Worm (Caenorhabditis elegans): ENCODE data around the gene col-40.

Gene col-40

DNA sequence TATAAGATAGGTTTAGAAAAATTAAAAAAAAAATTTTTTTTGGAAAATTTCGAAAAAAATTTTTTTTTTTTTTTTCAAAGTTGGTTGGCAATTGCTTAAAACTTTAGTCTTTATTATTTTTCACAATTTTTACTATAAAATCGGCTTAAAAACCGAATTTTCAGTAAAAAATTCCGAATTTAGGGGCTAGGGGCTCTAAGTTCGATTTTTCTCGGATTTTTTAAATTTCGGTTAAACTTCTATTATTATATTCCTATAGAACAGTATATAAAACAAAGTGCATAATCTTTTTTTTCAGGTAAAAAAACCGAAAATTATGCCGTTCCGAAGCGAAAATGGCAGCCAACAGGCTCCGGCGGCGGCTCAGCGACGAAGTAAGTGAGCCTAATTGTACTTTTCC, 29.7 kb upstream of the col-40 start, which contains the start of gene pod-2:
Gene pod-2, plus strand, starts transcription at position 301 of the 400 bp plus-strand sequence.
- TF ChIP-seq ref-1 (GFP tag; conservative IDR thresholded peaks at IDR 0.05) (no peak), T22C8.4 (GFP tag; IDR thresholded peaks at IDR 0.05) (no peak), ztf-29 (GFP tag; IDR thresholded peaks at IDR 0.05) (no peak), klf-2 (GFP tag; conservative IDR thresholded peaks at IDR 0.05) (no peak), ztf-23 (GFP tag; IDR thresholded peaks at IDR 0.05) (no peak), med-1 (GFP tag; optimal IDR thresholded peaks at IDR 0.05; ENCODE audit: insufficient read depth) (no peak), cog-1 (tag; optimal IDR thresholded peaks at IDR 0.05) (no peak), flt-1 (GFP tag; IDR thresholded peaks at IDR 0.05) (no peak)

ce11 chrII:1134314-1135108, 27.7 kb upstream of the col-40 start:
- 0 out of 2 replicates have a peak, but pooled peaks have one; percentile 44 for TF ChIP-seq flt-1 (GFP tag; IDR thresholded peaks at IDR 0.05)
- TF ChIP-seq T22C8.4 (GFP tag; IDR thresholded peaks at IDR 0.05), result 0 out of 2 replicates have a peak, but pooled peaks have one; percentile 7
- peak; percentile 5 for TF ChIP-seq cog-1 (tag; optimal IDR thresholded peaks at IDR 0.05)
- 0 out of 2 replicates have a peak, but pooled peaks have one; percentile 42 for TF ChIP-seq klf-2 (GFP tag; conservative IDR thresholded peaks at IDR 0.05)
- TF ChIP-seq ztf-23 (GFP tag; IDR thresholded peaks at IDR 0.05), result peak; percentile 62; the same call in 1 of the 2 replicates

ce11 chrII:1133295-1133694, 26.5 kb upstream of the col-40 start:
- TF ChIP-seq flt-1 (GFP tag; IDR thresholded peaks at IDR 0.05) (no peak), ztf-29 (GFP tag; IDR thresholded peaks at IDR 0.05) (no peak), ref-1 (GFP tag; conservative IDR thresholded peaks at IDR 0.05) (no peak), tab-1 (GFP tag; IDR thresholded peaks at IDR 0.05) (no peak), ztf-23 (GFP tag; IDR thresholded peaks at IDR 0.05) (no peak), T22C8.4 (GFP tag; IDR thresholded peaks at IDR 0.05) (no peak), med-1 (GFP tag; optimal IDR thresholded peaks at IDR 0.05; ENCODE audit: insufficient read depth) (no peak), cog-1 (tag; optimal IDR thresholded peaks at IDR 0.05) (no peak), klf-2 (GFP tag; conservative IDR thresholded peaks at IDR 0.05) (no peak)

DNA sequence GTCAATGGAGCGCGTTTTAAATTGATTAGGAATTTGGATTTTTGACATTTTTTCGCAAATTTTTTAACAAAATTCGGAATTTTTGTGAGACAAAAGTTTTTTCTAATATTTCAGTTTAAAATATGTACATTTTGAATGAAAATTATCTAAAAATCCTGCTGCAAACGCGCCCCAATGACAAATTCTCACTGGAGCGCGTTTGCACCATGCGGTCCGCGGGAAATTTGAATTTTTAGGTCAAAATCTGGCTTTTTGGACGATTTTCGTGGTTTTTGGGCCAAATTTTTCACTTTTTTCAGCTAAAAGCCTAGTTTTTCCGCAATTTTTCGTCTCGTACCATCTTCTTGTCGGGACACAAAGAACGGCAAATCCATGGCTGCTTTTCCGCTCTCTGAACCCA, 26.0 kb upstream of the col-40 start:
- no peak for TF ChIP-seq ref-1 (GFP tag; conservative IDR thresholded peaks at IDR 0.05)
- TF ChIP-seq tab-1 (GFP tag; IDR thresholded peaks at IDR 0.05), result no peak
- TF ChIP-seq T22C8.4 (GFP tag; IDR thresholded peaks at IDR 0.05), result no peak
- TF ChIP-seq flt-1 (GFP tag; IDR thresholded peaks at IDR 0.05), result no peak
- TF ChIP-seq klf-2 (GFP tag; conservative IDR thresholded peaks at IDR 0.05), result no peak
- no peak for TF ChIP-seq cog-1 (tag; optimal IDR thresholded peaks at IDR 0.05)
- no peak for TF ChIP-seq ztf-29 (GFP tag; IDR thresholded peaks at IDR 0.05)
- no peak for TF ChIP-seq med-1 (GFP tag; optimal IDR thresholded peaks at IDR 0.05; ENCODE audit: insufficient read depth)
- no peak for TF ChIP-seq ztf-23 (GFP tag; IDR thresholded peaks at IDR 0.05)

DNA sequence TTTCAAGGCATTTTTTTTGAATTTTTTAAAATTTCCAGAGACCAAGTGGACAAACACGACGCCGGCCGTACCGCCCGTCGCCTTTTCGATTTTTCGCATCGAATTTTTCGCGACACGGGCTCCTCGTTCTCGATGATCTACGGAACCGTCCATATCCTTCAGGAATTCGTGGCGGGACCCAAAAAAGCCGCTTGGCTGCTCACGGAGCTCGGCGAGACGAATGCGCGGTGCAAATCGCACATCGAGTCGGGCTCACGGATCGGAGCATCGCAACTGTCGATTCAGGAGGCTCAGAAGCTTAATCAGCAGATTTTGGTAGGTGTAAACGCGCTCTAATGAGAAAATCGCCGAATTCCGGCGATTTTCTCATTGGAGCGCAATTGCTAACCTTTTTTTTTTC, 25.1 kb upstream of the col-40 start:
- TF ChIP-seq ztf-23 (GFP tag; IDR thresholded peaks at IDR 0.05) (no peak), ref-1 (GFP tag; conservative IDR thresholded peaks at IDR 0.05) (no peak), klf-2 (GFP tag; conservative IDR thresholded peaks at IDR 0.05) (no peak), tab-1 (GFP tag; IDR thresholded peaks at IDR 0.05) (no peak), cog-1 (tag; optimal IDR thresholded peaks at IDR 0.05) (no peak), med-1 (GFP tag; optimal IDR thresholded peaks at IDR 0.05; ENCODE audit: insufficient read depth) (no peak), ztf-29 (GFP tag; IDR thresholded peaks at IDR 0.05) (no peak), T22C8.4 (GFP tag; IDR thresholded peaks at IDR 0.05) (no peak), flt-1 (GFP tag; IDR thresholded peaks at IDR 0.05) (no peak)

- no peak for TF ChIP-seq T22C8.4 (GFP tag; IDR thresholded peaks at IDR 0.05)
- no peak for TF ChIP-seq ref-1 (GFP tag; conservative IDR thresholded peaks at IDR 0.05)
- no peak for TF ChIP-seq med-1 (GFP tag; optimal IDR thresholded peaks at IDR 0.05; ENCODE audit: insufficient read depth)
- TF ChIP-seq tab-1 (GFP tag; IDR thresholded peaks at IDR 0.05), result no peak
- no peak for TF ChIP-seq ztf-23 (GFP tag; IDR thresholded peaks at IDR 0.05)
- no peak for TF ChIP-seq flt-1 (GFP tag; IDR thresholded peaks at IDR 0.05)
- no peak for TF ChIP-seq ztf-29 (GFP tag; IDR thresholded peaks at IDR 0.05)
- no peak for TF ChIP-seq cog-1 (tag; optimal IDR thresholded peaks at IDR 0.05)
Observed at ce11 chrII:1131367-1131766, 24.6 kb upstream of the col-40 start.

ce11 chrII:1130241-1130640, 23.5 kb upstream of the col-40 start:
- no peak for TF ChIP-seq med-1 (GFP tag; optimal IDR thresholded peaks at IDR 0.05; ENCODE audit: insufficient read depth)
- TF ChIP-seq flt-1 (GFP tag; IDR thresholded peaks at IDR 0.05), result no peak
- no peak for TF ChIP-seq klf-2 (GFP tag; conservative IDR thresholded peaks at IDR 0.05)
- TF ChIP-seq ztf-29 (GFP tag; IDR thresholded peaks at IDR 0.05), result no peak
- no peak for TF ChIP-seq ztf-23 (GFP tag; IDR thresholded peaks at IDR 0.05)
- no peak for TF ChIP-seq cog-1 (tag; optimal IDR thresholded peaks at IDR 0.05)

DNA sequence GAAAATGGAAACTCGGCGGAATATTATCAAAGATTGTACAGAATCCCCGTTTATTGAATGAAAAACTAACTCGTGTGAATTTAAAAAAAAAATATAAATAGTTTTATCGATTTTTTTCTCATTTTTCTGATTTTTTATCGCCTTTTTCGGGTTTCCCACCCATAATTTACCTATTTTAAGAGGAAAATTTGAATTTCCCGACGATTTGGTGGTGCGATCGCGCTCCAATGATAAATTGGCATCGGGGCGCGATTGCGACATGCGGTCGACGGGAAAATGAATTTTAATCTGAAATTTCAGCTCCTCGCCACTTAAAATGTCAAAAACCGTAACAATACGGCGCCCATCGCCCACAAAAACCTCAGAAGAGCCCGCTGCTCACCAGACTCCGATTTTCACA, 20.9 kb upstream of the col-40 start, which contains the start of gene taf-6.1:
Gene taf-6.1, plus strand, starts transcription at position 301 of the 400 bp plus-strand sequence.
- TF ChIP-seq ztf-29 (GFP tag; IDR thresholded peaks at IDR 0.05), result no peak
- no peak for TF ChIP-seq flt-1 (GFP tag; IDR thresholded peaks at IDR 0.05)
- no peak for TF ChIP-seq med-1 (GFP tag; optimal IDR thresholded peaks at IDR 0.05; ENCODE audit: insufficient read depth)
- no peak for TF ChIP-seq cog-1 (tag; optimal IDR thresholded peaks at IDR 0.05)
- no peak for TF ChIP-seq T22C8.4 (GFP tag; IDR thresholded peaks at IDR 0.05)
- TF ChIP-seq klf-2 (GFP tag; conservative IDR thresholded peaks at IDR 0.05), result no peak
- TF ChIP-seq ztf-23 (GFP tag; IDR thresholded peaks at IDR 0.05), result no peak
- no peak for TF ChIP-seq ref-1 (GFP tag; conservative IDR thresholded peaks at IDR 0.05)
- no peak for TF ChIP-seq tab-1 (GFP tag; IDR thresholded peaks at IDR 0.05)

ce11 chrII:1126472-1126871, 19.7 kb upstream of the col-40 start:
- TF ChIP-seq T22C8.4 (GFP tag; IDR thresholded peaks at IDR 0.05), result no peak
- TF ChIP-seq flt-1 (GFP tag; IDR thresholded peaks at IDR 0.05), result no peak
- TF ChIP-seq tab-1 (GFP tag; IDR thresholded peaks at IDR 0.05), result no peak
- no peak for TF ChIP-seq ztf-23 (GFP tag; IDR thresholded peaks at IDR 0.05)
- TF ChIP-seq cog-1 (tag; optimal IDR thresholded peaks at IDR 0.05), result no peak
- TF ChIP-seq ztf-29 (GFP tag; IDR thresholded peaks at IDR 0.05), result no peak
- no peak for TF ChIP-seq med-1 (GFP tag; optimal IDR thresholded peaks at IDR 0.05; ENCODE audit: insufficient read depth)

Measured in whole organism, midembryonic.